Fruit fly (Drosophila melanogaster) whole organism, embryonic: ENCODE results near the gene ND-39.

Experiments
- Abd-B ChIP-seq: fragments of 200-800 bp; sonication (Bioruptor generic); optimal IDR thresholded peaks from 2 replicates; lab custom pipeline; 2018; ENCODE audit warnings: missing biosample characterization, mild to moderate bottlenecking, missing genetic modification characterization, moderate library complexity
- Bteb2 ChIP-seq: fragments of 200-800 bp; sonication (Bioruptor generic); optimal IDR thresholded peaks from 2 replicates; lab custom pipeline; 2016; ENCODE audit warnings: missing biosample characterization, missing genetic modification characterization
- CG10959 ChIP-seq: fragments of 200-800 bp; sonication (Bioruptor generic); IDR thresholded peaks from 2 replicates; pipeline ENCODE4 v1.3.6; 2022; ENCODE audit warnings: missing biosample characterization, missing genetic modification characterization
- CG12219 ChIP-seq: fragments of 200-800 bp; sonication (Bioruptor generic); optimal IDR thresholded peaks from 3 replicates; lab custom pipeline; 2018; ENCODE audit warnings: missing biosample characterization, mild to moderate bottlenecking, missing genetic modification characterization
- CG12769 ChIP-seq: fragments of 200-800 bp; sonication (Bioruptor generic); optimal IDR thresholded peaks from 2 replicates; lab custom pipeline; 2019; ENCODE audit warnings: missing biosample characterization, mild to moderate bottlenecking, missing genetic modification characterization, moderate library complexity
- CG13424 ChIP-seq: fragments of 200-800 bp; sonication (Bioruptor generic); optimal IDR thresholded peaks from 2 replicates; lab custom pipeline; 2019; ENCODE audit warnings: missing biosample characterization, mild to moderate bottlenecking, missing genetic modification characterization, moderate library complexity
- CG1529 ChIP-seq: fragments of 200-800 bp; sonication (Bioruptor generic); optimal IDR thresholded peaks from 3 replicates; lab custom pipeline; 2018; ENCODE audit warnings: missing biosample characterization, missing genetic modification characterization
- CG1602 ChIP-seq: fragments of 200-800 bp; sonication (Bioruptor generic); optimal IDR thresholded peaks from 3 replicates; lab custom pipeline; 2016; ENCODE audit warnings: missing biosample characterization, missing genetic modification characterization
- CG18476 ChIP-seq: fragments of 200-800 bp; sonication (Bioruptor generic); optimal IDR thresholded peaks from 2 replicates; lab custom pipeline; 2016; ENCODE audit warnings: missing biosample characterization, mild to moderate bottlenecking, missing genetic modification characterization
- CG2129 ChIP-seq: fragments of 200-800 bp; sonication (Bioruptor generic); IDR thresholded peaks from 2 replicates; pipeline ENCODE4 v1.3.6; 2022; ENCODE audit warnings: missing biosample characterization, missing genetic modification characterization; ENCODE audit not compliant: partially characterized antibody
- CG2202 ChIP-seq: fragments of 200-800 bp; sonication (Bioruptor generic); optimal IDR thresholded peaks from 2 replicates; lab custom pipeline; 2018; ENCODE audit warnings: missing biosample characterization, mild to moderate bottlenecking, missing genetic modification characterization
- CG32772 ChIP-seq: fragments of 200-800 bp; sonication (Bioruptor generic); IDR thresholded peaks from 2 replicates; pipeline ENCODE4 v1.3.6; 2022; ENCODE audit warnings: missing biosample characterization, missing genetic modification characterization
- CG33213 ChIP-seq: fragments of 200-800 bp; sonication (Bioruptor generic); optimal IDR thresholded peaks from 3 replicates; lab custom pipeline; 2016; ENCODE audit warnings: missing biosample characterization, missing genetic modification characterization
- CG3995 ChIP-seq: fragments of 200-800 bp; sonication (Bioruptor generic); optimal IDR thresholded peaks from 3 replicates; lab custom pipeline; 2016; ENCODE audit warnings: missing biosample characterization, missing genetic modification characterization
- CG43689 ChIP-seq: fragments of 200-800 bp; sonication (Bioruptor generic); IDR thresholded peaks from 2 replicates; pipeline ENCODE4 v1.3.6; 2022; ENCODE audit warnings: missing biosample characterization, missing genetic modification characterization
- CG4820 ChIP-seq: fragments of 200-800 bp; sonication (Bioruptor generic); optimal IDR thresholded peaks from 3 replicates; lab custom pipeline; 2016; ENCODE audit warnings: missing biosample characterization, missing genetic modification characterization
- Deaf1 ChIP-seq: fragments of 200-800 bp; optimal IDR thresholded peaks from 3 replicates; lab custom pipeline; 2019; ENCODE audit warnings: missing biosample characterization, mild to moderate bottlenecking, missing genetic modification characterization, moderate library complexity
- E2f1 ChIP-seq: fragments of 200-800 bp; sonication (Bioruptor generic); IDR thresholded peaks from 2 replicates; pipeline ENCODE4 v1.3.6; 2022; ENCODE audit warnings: missing biosample characterization, missing genetic modification characterization
- Gug ChIP-seq: fragments of 200-800 bp; sonication (Bioruptor generic); IDR thresholded peaks from 4 replicates; pipeline ENCODE4 v1.3.6; 2022; ENCODE audit warnings: missing biosample characterization, missing genetic modification characterization
- Hr51 ChIP-seq, 2 experiments: fragments of 200-800 bp; sonication (Bioruptor generic); optimal IDR thresholded peaks; 2 replicates in 1 of 2; 3 replicates in 1 of 2; lab custom pipeline; 2016 to 2018; ENCODE audit warnings: missing biosample characterization in 2 of 2, missing genetic modification characterization in 2 of 2, mild to moderate bottlenecking in 1 of 2, moderate library complexity in 1 of 2
- Med ChIP-seq: fragments of 200-800 bp; sonication (Bioruptor generic); peaks from one replicate; lab custom pipeline; 2016; ENCODE audit warnings: missing biosample characterization, missing genetic modification characterization, mild to moderate bottlenecking, inconsistent platforms, moderate library complexity
- NC2β ChIP-seq: fragments of 200-800 bp; sonication (Bioruptor generic); optimal IDR thresholded peaks from 2 replicates; lab custom pipeline; 2016; ENCODE audit warnings: missing biosample characterization, missing genetic modification characterization
- NFAT ChIP-seq: fragments of 200-800 bp; sonication (Bioruptor generic); IDR thresholded peaks from 2 replicates; pipeline ENCODE4 v1.3.6; 2022; ENCODE audit warnings: missing biosample characterization, missing genetic modification characterization
- Spps ChIP-seq: fragments of 200-800 bp; sonication (Bioruptor generic); optimal IDR thresholded peaks from 2 replicates; lab custom pipeline; 2018; ENCODE audit warnings: missing biosample characterization, mild to moderate bottlenecking, missing genetic modification characterization
- bsh ChIP-seq, 2 experiments: fragments of 200-800 bp; sonication (Bioruptor generic); optimal IDR thresholded peaks; 2 replicates each; lab custom pipeline; 2017 to 2018; ENCODE audit warnings: mild to moderate bottlenecking in 2 of 2, missing biosample characterization in 2 of 2, missing genetic modification characterization in 2 of 2, moderate library complexity in 1 of 2
- btn ChIP-seq: fragments of 200-800 bp; sonication (Bioruptor generic); optimal IDR thresholded peaks from 2 replicates; lab custom pipeline; 2016; ENCODE audit warnings: missing biosample characterization, missing genetic modification characterization
- caup ChIP-seq: fragments of 200-800 bp; sonication (Bioruptor generic); optimal IDR thresholded peaks from 3 replicates; lab custom pipeline; 2017; ENCODE audit warnings: missing biosample characterization, mild to moderate bottlenecking, missing genetic modification characterization, moderate library complexity; ENCODE audit not compliant: severe bottlenecking
- chm ChIP-seq: fragments of 200-800 bp; sonication (Bioruptor generic); IDR thresholded peaks from 2 replicates; pipeline ENCODE4 v1.3.6; 2022; ENCODE audit warnings: missing biosample characterization, missing genetic modification characterization
- dysf ChIP-seq: fragments of 200-800 bp; sonication (Bioruptor generic); IDR thresholded peaks from 3 replicates; pipeline ENCODE4 v1.3.6; 2022; ENCODE audit warnings: missing biosample characterization, missing genetic modification characterization
- eve ChIP-seq, 2 experiments: fragments of >200 bp; optimal IDR thresholded peaks; 2 replicates each; lab custom pipeline; 2017; ENCODE audit warnings: missing biosample characterization in 2 of 2, missing genetic modification characterization in 2 of 2
- ftz-f1 ChIP-seq: fragments of 200-800 bp; sonication (Bioruptor generic); optimal IDR thresholded peaks from 2 replicates; lab custom pipeline; 2016; ENCODE audit warnings: missing biosample characterization, missing genetic modification characterization
- gce ChIP-seq: fragments of 200-800 bp; sonication (Bioruptor generic); IDR thresholded peaks from 3 replicates; pipeline ENCODE4 v1.3.6; 2022; ENCODE audit warnings: missing biosample characterization, missing genetic modification characterization
- gem ChIP-seq: fragments of 200-800 bp; sonication (Bioruptor generic); optimal IDR thresholded peaks from 2 replicates; lab custom pipeline; 2019; ENCODE audit warnings: missing biosample characterization, mild to moderate bottlenecking, missing genetic modification characterization, moderate library complexity
- her ChIP-seq: fragments of 200-800 bp; sonication (Bioruptor generic); optimal IDR thresholded peaks from 2 replicates; lab custom pipeline; 2016; ENCODE audit warnings: missing biosample characterization, missing genetic modification characterization
- ind ChIP-seq: fragments of 200-800 bp; sonication (Bioruptor generic); optimal IDR thresholded peaks from 3 replicates; lab custom pipeline; 2016; ENCODE audit warnings: missing biosample characterization, missing genetic modification characterization
- jing ChIP-seq: fragments of 200-800 bp; sonication (Bioruptor generic); optimal IDR thresholded peaks from 2 replicates; lab custom pipeline; 2018; ENCODE audit warnings: missing biosample characterization, mild to moderate bottlenecking, missing genetic modification characterization
- maf-S ChIP-seq: fragments of 200-800 bp; sonication (Bioruptor generic); optimal IDR thresholded peaks from 2 replicates; lab custom pipeline; 2016; ENCODE audit warnings: missing biosample characterization, missing genetic modification characterization
- nmo ChIP-seq: fragments of 200-800 bp; sonication (Bioruptor generic); optimal IDR thresholded peaks from 2 replicates; lab custom pipeline; 2018; ENCODE audit warnings: missing biosample characterization, mild to moderate bottlenecking, missing genetic modification characterization, moderate library complexity
- oc ChIP-seq: fragments of 200-800 bp; sonication (Bioruptor generic); optimal IDR thresholded peaks from 2 replicates; lab custom pipeline; 2018; ENCODE audit warnings: missing biosample characterization, mild to moderate bottlenecking, missing genetic modification characterization, moderate library complexity
- pfk ChIP-seq: fragments of 200-800 bp; sonication (Bioruptor generic); optimal IDR thresholded peaks from 2 replicates; lab custom pipeline; 2018; ENCODE audit warnings: missing biosample characterization, mild to moderate bottlenecking, missing genetic modification characterization, moderate library complexity
- sima ChIP-seq: fragments of 200-800 bp; sonication (Bioruptor generic); optimal IDR thresholded peaks from 2 replicates; lab custom pipeline; 2016; ENCODE audit warnings: missing biosample characterization, missing genetic modification characterization
- so ChIP-seq: fragments of 200-800 bp; sonication (Bioruptor generic); IDR thresholded peaks from 3 replicates; pipeline ENCODE4 v1.3.6; 2022; ENCODE audit warnings: missing biosample characterization, missing genetic modification characterization
- stwl ChIP-seq: fragments of 200-800 bp; sonication (Bioruptor generic); optimal IDR thresholded peaks from 3 replicates; lab custom pipeline; 2018; ENCODE audit warnings: missing biosample characterization, mild to moderate bottlenecking, missing genetic modification characterization, moderate library complexity
- trh ChIP-seq: fragments of 200-800 bp; sonication (Bioruptor generic); optimal IDR thresholded peaks from 2 replicates; lab custom pipeline; 2016; ENCODE audit warnings: missing biosample characterization, missing genetic modification characterization
- tx ChIP-seq: fragments of 200-800 bp; sonication (Bioruptor generic); optimal IDR thresholded peaks from 2 replicates; lab custom pipeline; 2016; ENCODE audit warnings: missing biosample characterization, missing genetic modification characterization
- unc-4 ChIP-seq: fragments of 200-800 bp; sonication (Bioruptor generic); IDR thresholded peaks from 2 replicates; pipeline ENCODE4 v1.3.6; 2022; ENCODE audit warnings: missing biosample characterization, missing genetic modification characterization; ENCODE audit not compliant: partially characterized antibody
- zen2 ChIP-seq: fragments of 200-800 bp; sonication (Bioruptor generic); IDR thresholded peaks from 3 replicates; pipeline ENCODE4 v1.3.6; 2022; ENCODE audit warnings: missing biosample characterization, missing genetic modification characterization; ENCODE audit not compliant: partially characterized antibody

The ND-39 gene

dm6 chr3L:20470991-20471498 is 20.8 kb upstream of the ND-39 start (continued):
- TF ChIP-seq CG2129 (GFP tag; lab: Robert Waterston, UW) = no peak
- TF ChIP-seq CG43689 = peak; percentile 37; the same call in 1 of the 2 replicates
- no peak for TF ChIP-seq Spps
- no peak for TF ChIP-seq zen2 (GFP tag; lab: Robert Waterston, UW)
- TF ChIP-seq stwl = no peak
- TF ChIP-seq E2f1 (GFP tag; lab: Robert Waterston, UW) = peak; percentile 53; the same call in 1 of the 2 replicates
- TF ChIP-seq dysf = peak; percentile 74
- TF ChIP-seq CG33213 (GFP tag; lab: Kevin White, UChicago) = no peak
- no peak for TF ChIP-seq Gug (GFP tag; lab: Robert Waterston, UW)
- TF ChIP-seq CG32772 (GFP tag; lab: Robert Waterston, UW) = 0 out of 2 replicates have a peak, but pooled peaks have one; percentile 15
- TF ChIP-seq Med (GFP tag; lab: Kevin White, UChicago) = peak; percentile 76
- TF ChIP-seq Bteb2 (GFP tag; lab: Kevin White, UChicago) = no peak
- TF ChIP-seq, all 482 proteins: peak for 221

- peak; percentile 26 for TF ChIP-seq CG4820
- peak; percentile 19 for TF ChIP-seq pfk (GFP tag; lab: Kevin White, UChicago)
- peak; percentile 64 for TF ChIP-seq ftz-f1
- TF ChIP-seq bsh (GFP tag; optimal IDR thresholded peaks at IDR 0.05; lab: Kevin White, UChicago) = peak in 1 of 2 experiments; percentile 58
- TF ChIP-seq eve (GFP tag; optimal IDR thresholded peaks at IDR 0.05; lab: Kevin White, UChicago) = peak in 1 of 2 experiments; percentile 64
- peak; percentile 81 for TF ChIP-seq NC2β (GFP tag; lab: Kevin White, UChicago)
- TF ChIP-seq CG10959 = peak; percentile 6; the same call in 1 of the 2 replicates
- peak; percentile 80 for TF ChIP-seq CG2202 (tag; lab: Kevin White, UChicago)
- TF ChIP-seq CG3995 = peak; percentile 6
- TF ChIP-seq sima = no peak
- no peak for TF ChIP-seq ind (GFP tag; lab: Kevin White, UChicago)
- TF ChIP-seq unc-4 (GFP tag; lab: Robert Waterston, UW) = no peak
- peak; percentile 28 for TF ChIP-seq caup (GFP tag; lab: Kevin White, UChicago)
- peak; percentile 41 for TF ChIP-seq CG18476 (GFP tag; lab: Kevin White, UChicago)
- 0 out of 3 replicates have a peak, but pooled peaks have one; percentile 64 for TF ChIP-seq gce
- peak; percentile 73 for TF ChIP-seq CG1529 (GFP tag; lab: Kevin White, UChicago)
- peak; percentile 45 for TF ChIP-seq btn (GFP tag; lab: Kevin White, UChicago)
- 0 out of 3 replicates have a peak, but pooled peaks have one; percentile 38 for TF ChIP-seq so
- no peak for TF ChIP-seq jing (GFP tag; lab: Kevin White, UChicago)
- peak; percentile 30 for TF ChIP-seq CG12219 (GFP tag; lab: Kevin White, UChicago)
- TF ChIP-seq nmo (GFP tag; lab: Kevin White, UChicago) = peak; percentile 38
- peak; percentile 20 to 40 for TF ChIP-seq Hr51 (GFP tag; optimal IDR thresholded peaks at IDR 0.05; lab: Kevin White, UChicago)
- peak; percentile 44 for TF ChIP-seq gem (tag; lab: Kevin White, UChicago)
- no peak for TF ChIP-seq tx (GFP tag; lab: Kevin White, UChicago)
- TF ChIP-seq trh = peak; percentile 12
- peak; percentile 42 for TF ChIP-seq maf-S
- TF ChIP-seq Abd-B = peak; percentile 40
- peak; percentile 45 for TF ChIP-seq CG1602 (GFP tag; lab: Kevin White, UChicago)
- TF ChIP-seq oc (tag; lab: Kevin White, UChicago) = peak; percentile 58
- 0 out of 2 replicates have a peak, but pooled peaks have one; percentile 32 for TF ChIP-seq chm (GFP tag; lab: Robert Waterston, UW)
- TF ChIP-seq CG12769 (tag; lab: Kevin White, UChicago) = peak; percentile 86
- peak; percentile 72 for TF ChIP-seq her (GFP tag; lab: Kevin White, UChicago)
- TF ChIP-seq NFAT (GFP tag; lab: Robert Waterston, UW) = no peak
- no peak for TF ChIP-seq Deaf1 (tag; lab: Kevin White, UChicago)
- TF ChIP-seq CG13424 (tag; lab: Kevin White, UChicago) = peak; percentile 58
Measured at dm6 chr3L:20471499-20472313, 20.2 kb upstream of the ND-39 start.
